Fruit fly (Drosophila melanogaster): Measurements from ENCODE around the gene Tl.

DNA sequence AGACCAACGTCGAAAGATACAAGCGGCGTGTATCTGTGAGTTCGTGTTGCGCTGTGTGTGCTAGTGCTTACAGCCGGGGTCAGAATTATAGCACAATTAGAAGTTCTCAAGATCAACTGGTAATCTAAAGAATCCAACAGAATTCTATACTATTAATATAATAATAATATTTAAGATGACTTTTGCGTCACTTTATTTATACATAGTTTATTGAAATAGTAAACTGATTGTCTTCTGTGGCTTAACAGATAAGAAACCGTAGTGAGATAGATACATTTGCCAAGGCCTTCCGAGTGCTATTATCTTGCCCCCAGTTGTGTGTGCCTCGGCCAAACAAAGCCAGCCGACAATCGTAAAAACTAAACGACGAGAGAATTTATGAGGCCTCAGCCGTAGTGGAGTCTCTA is 87.4 kb downstream of the Tl start:
- TF ChIP-seq hkb (optimal IDR thresholded peaks at IDR 0.05) (no peak), hkb (GFP tag; IDR thresholded peaks at IDR 0.05) (no peak; the same call in none of the 2 replicates), stwl (tag; optimal IDR thresholded peaks at IDR 0.05) (peak; percentile 27)
